Fruit fly (Drosophila melanogaster) whole organism, wandering third instar larva: Measurements from ENCODE around the gene janA.

ENCODE experiments used
- Abd-B ChIP-seq: fragments of >200 bp; optimal IDR thresholded peaks from 2 replicates; lab custom pipeline; 2017; ENCODE audit warnings: missing biosample characterization, missing genetic modification characterization
- CG32264 ChIP-seq: fragments of 200-800 bp; sonication (Bioruptor generic); optimal IDR thresholded peaks from 2 replicates; lab custom pipeline; 2016; ENCODE audit warnings: missing biosample characterization, missing genetic modification characterization
- CG9705 ChIP-seq: fragments of 200-800 bp; sonication (Bioruptor generic); optimal IDR thresholded peaks from 2 replicates; lab custom pipeline; 2018; ENCODE audit warnings: missing biosample characterization, mild to moderate bottlenecking, missing genetic modification characterization
- CrebA ChIP-seq: fragments of 200-800 bp; sonication (Bioruptor generic); optimal IDR thresholded peaks from 2 replicates; lab custom pipeline; 2016; ENCODE audit warnings: missing biosample characterization, mild to moderate bottlenecking, missing genetic modification characterization, borderline replicate concordance
- Dfd ChIP-seq: fragments of >200 bp; optimal IDR thresholded peaks from 2 replicates; lab custom pipeline; 2017; ENCODE audit warnings: missing biosample characterization, missing genetic modification characterization
- Dif ChIP-seq: fragments of 200-275, 200-300 bp; sonication (Bioruptor generic); optimal IDR thresholded peaks from 2 replicates; lab custom pipeline; 2018; ENCODE audit warnings: missing biosample characterization, missing genetic modification characterization; ENCODE audit not compliant: partially characterized antibody
- GATAd ChIP-seq: sonication (Bioruptor generic); optimal IDR thresholded peaks from 2 replicates; lab custom pipeline; 2016; ENCODE audit warnings: missing biosample characterization, missing genetic modification characterization
- HLH106 ChIP-seq: fragments of 200-800 bp; optimal IDR thresholded peaks from 3 replicates; lab custom pipeline; 2019; ENCODE audit warnings: missing biosample characterization, mild to moderate bottlenecking, missing genetic modification characterization, moderate library complexity
- Hnf4 ChIP-seq: fragments of 200-800 bp; sonication (Bioruptor generic); optimal IDR thresholded peaks from 2 replicates; lab custom pipeline; 2016; ENCODE audit warnings: missing biosample characterization, mild to moderate bottlenecking, missing genetic modification characterization
- Hr78 ChIP-seq: fragments of >200 bp; optimal IDR thresholded peaks from 2 replicates; lab custom pipeline; 2017; ENCODE audit warnings: missing biosample characterization, missing genetic modification characterization
- Hr83 ChIP-seq: fragments of 200-300 bp; sonication (Bioruptor generic); optimal IDR thresholded peaks from 2 replicates; lab custom pipeline; 2016; ENCODE audit warnings: missing biosample characterization, mild to moderate bottlenecking, missing genetic modification characterization, moderate library complexity; ENCODE audit not compliant: poor library complexity, severe bottlenecking
- Jra ChIP-seq: sonication (Bioruptor generic); optimal IDR thresholded peaks from 2 replicates; lab custom pipeline; 2016; ENCODE audit warnings: missing biosample characterization, missing genetic modification characterization
- Mio ChIP-seq: sonication (Bioruptor generic); optimal IDR thresholded peaks from 2 replicates; lab custom pipeline; 2016; ENCODE audit warnings: missing biosample characterization, missing genetic modification characterization
- Myc ChIP-seq: fragments of >200 bp; optimal IDR thresholded peaks from 2 replicates; lab custom pipeline; 2017
- N ChIP-seq: fragments of >200 bp; optimal IDR thresholded peaks from 2 replicates; lab custom pipeline; 2018; ENCODE audit warnings: missing biosample characterization, missing external identifiers, missing genetic modification characterization
- OdsH ChIP-seq: fragments of 200-800 bp; sonication (Bioruptor generic); optimal IDR thresholded peaks from 2 replicates; lab custom pipeline; 2016; ENCODE audit warnings: missing biosample characterization, mild to moderate bottlenecking, missing genetic modification characterization
- Rel ChIP-seq, 2 experiments: fragments of 200-800 bp; sonication (Bioruptor generic) in 1 of 2; optimal IDR thresholded peaks; 2 replicates in 1 of 2; 3 replicates in 1 of 2; lab custom pipeline; 2016 to 2019; ENCODE audit warnings: mild to moderate bottlenecking in 2 of 2, missing biosample characterization in 2 of 2, missing genetic modification characterization in 2 of 2, moderate library complexity in 1 of 2
- Sp1 ChIP-seq: fragments of 200-800 bp; sonication (Bioruptor generic); optimal IDR thresholded peaks from 3 replicates; lab custom pipeline; 2019; ENCODE audit warnings: missing biosample characterization, mild to moderate bottlenecking, missing genetic modification characterization, moderate library complexity
- Vsx2 ChIP-seq: fragments of 200-300, 225-300 bp; sonication (Bioruptor generic); optimal IDR thresholded peaks from 2 replicates; lab custom pipeline; 2018; ENCODE audit warnings: missing biosample characterization, missing genetic modification characterization; ENCODE audit not compliant: partially characterized antibody
- br ChIP-seq: fragments of 200-800 bp; sonication (Bioruptor generic); optimal IDR thresholded peaks from 2 replicates; lab custom pipeline; 2016; ENCODE audit warnings: missing biosample characterization, missing genetic modification characterization
- brk ChIP-seq: fragments of 200-800 bp; sonication (Bioruptor generic); optimal IDR thresholded peaks from 2 replicates; lab custom pipeline; 2016; ENCODE audit warnings: missing biosample characterization, mild to moderate bottlenecking, missing genetic modification characterization
- dl ChIP-seq, 2 experiments: fragments of 175-275, 200-275 bp in 1 of 2; fragments of 200-275 bp in 1 of 2; sonication (Bioruptor generic); optimal IDR thresholded peaks; lab custom pipeline; 2018; ENCODE audit warnings: mild to moderate bottlenecking in 2 of 2, missing biosample characterization in 2 of 2, missing genetic modification characterization in 2 of 2, moderate library complexity in 2 of 2; ENCODE audit not compliant: partially characterized antibody in 2 of 2, insufficient read depth in 1 of 2
- dmrt93B ChIP-seq: fragments of 200-800 bp; sonication (Bioruptor generic); optimal IDR thresholded peaks from 2 replicates; lab custom pipeline; 2018; ENCODE audit warnings: missing biosample characterization, mild to moderate bottlenecking, missing genetic modification characterization
- dsf ChIP-seq: sonication (Bioruptor generic); optimal IDR thresholded peaks from 2 replicates; lab custom pipeline; 2016; ENCODE audit warnings: missing biosample characterization, missing genetic modification characterization, borderline replicate concordance
- ey ChIP-seq: fragments of 200-800 bp; sonication (Bioruptor generic); optimal IDR thresholded peaks from 2 replicates; lab custom pipeline; 2016; ENCODE audit warnings: missing biosample characterization, missing genetic modification characterization
- foxo ChIP-seq, 2 experiments: fragments of 200-800 bp; sonication (Bioruptor generic); optimal IDR thresholded peaks; 2 replicates in 1 of 2; 3 replicates in 1 of 2; lab custom pipeline; 2016 to 2017; ENCODE audit warnings: missing biosample characterization in 2 of 2, missing genetic modification characterization in 2 of 2
- fru ChIP-seq: fragments of 200-800 bp; sonication (Bioruptor generic); optimal IDR thresholded peaks from 3 replicates; lab custom pipeline; 2016; ENCODE audit warnings: missing biosample characterization, mild to moderate bottlenecking, missing genetic modification characterization
- h ChIP-seq: fragments of 200-800 bp; sonication (Bioruptor generic); optimal IDR thresholded peaks from 3 replicates; lab custom pipeline; 2016; ENCODE audit warnings: missing biosample characterization, mild to moderate bottlenecking, missing genetic modification characterization
- jim ChIP-seq: fragments of 175-275, 200-325 bp; sonication (Bioruptor generic); optimal IDR thresholded peaks from 2 replicates; lab custom pipeline; 2016; ENCODE audit warnings: missing biosample characterization, mild to moderate bottlenecking, missing genetic modification characterization
- lola ChIP-seq: fragments of >200 bp; optimal IDR thresholded peaks from 2 replicates; lab custom pipeline; 2017; ENCODE audit warnings: missing biosample characterization, missing genetic modification characterization
- pan ChIP-seq: fragments of >200 bp; optimal IDR thresholded peaks from 2 replicates; lab custom pipeline; 2017
- psq ChIP-seq: fragments of 200-800 bp; sonication (Bioruptor generic); optimal IDR thresholded peaks from 3 replicates; lab custom pipeline; 2017; ENCODE audit warnings: missing biosample characterization, mild to moderate bottlenecking, missing genetic modification characterization, moderate library complexity
- rgr ChIP-seq: fragments of 200-800 bp; sonication (Bioruptor generic); optimal IDR thresholded peaks from 3 replicates; lab custom pipeline; 2016; ENCODE audit warnings: missing biosample characterization, mild to moderate bottlenecking, missing genetic modification characterization
- sage ChIP-seq: fragments of 200-800 bp; sonication (Bioruptor generic); optimal IDR thresholded peaks from 2 replicates; lab custom pipeline; 2016; ENCODE audit warnings: missing biosample characterization, mild to moderate bottlenecking, missing genetic modification characterization
- sv ChIP-seq: fragments of 200-800 bp; sonication (Bioruptor generic); optimal IDR thresholded peaks from 3 replicates; lab custom pipeline; 2016; ENCODE audit warnings: missing biosample characterization, missing genetic modification characterization
- tai ChIP-seq: sonication (Bioruptor generic); optimal IDR thresholded peaks from 2 replicates; lab custom pipeline; 2016; ENCODE audit warnings: missing biosample characterization, missing genetic modification characterization
- usp ChIP-seq: fragments of >200 bp; optimal IDR thresholded peaks from 2 replicates; lab custom pipeline; 2017; ENCODE audit warnings: missing biosample characterization, missing genetic modification characterization
- woc ChIP-seq: sonication (Bioruptor generic); optimal IDR thresholded peaks from 2 replicates; lab custom pipeline; 2016; ENCODE audit warnings: missing biosample characterization, mild to moderate bottlenecking, missing genetic modification characterization

janA gene

DNA sequence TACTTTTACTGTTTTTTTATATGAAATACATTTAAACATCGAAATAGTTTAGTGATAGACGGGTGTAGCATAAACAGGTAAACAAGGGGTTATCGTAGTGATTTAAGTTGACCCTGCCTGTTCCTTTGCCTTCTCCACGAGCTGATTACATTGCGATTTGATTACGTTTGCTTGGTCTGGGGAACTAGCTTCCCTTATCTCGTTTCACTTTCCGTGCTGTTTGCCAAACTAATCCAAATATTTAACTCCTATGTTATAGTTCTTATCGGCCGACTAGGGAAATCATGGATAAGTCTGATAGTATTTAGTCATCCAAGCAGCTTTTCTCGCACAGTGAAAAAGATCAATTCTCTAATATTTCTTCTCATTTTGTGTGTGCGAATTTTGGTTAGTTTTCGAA, 22.6 kb upstream of the janA start:
- no peak for TF ChIP-seq Mio (GFP tag; lab: Kevin White, UChicago)
- TF ChIP-seq ey (GFP tag; lab: Kevin White, UChicago): no peak
- no peak for TF ChIP-seq psq (GFP tag; lab: Kevin White, UChicago)
- no peak for TF ChIP-seq fru (GFP tag; lab: Kevin White, UChicago)
- TF ChIP-seq Jra (GFP tag; lab: Kevin White, UChicago): no peak
- TF ChIP-seq Rel (GFP tag; optimal IDR thresholded peaks at IDR 0.05; lab: Kevin White, UChicago): no peak
- TF ChIP-seq Rel (tag; optimal IDR thresholded peaks at IDR 0.05; lab: Kevin White, UChicago): no peak
- TF ChIP-seq CrebA (GFP tag; lab: Kevin White, UChicago): no peak
- no peak for TF ChIP-seq Myc (lab: Kevin White, UChicago)
- TF ChIP-seq dsf: no peak
- TF ChIP-seq Dfd (GFP tag; lab: Kevin White, UChicago): no peak
- no peak for TF ChIP-seq sv
- TF ChIP-seq woc (GFP tag; lab: Kevin White, UChicago): no peak
- no peak for TF ChIP-seq Hr83 (GFP tag; lab: Kevin White, UChicago)
- TF ChIP-seq h: no peak
- TF ChIP-seq Dif (GFP tag; lab: Kevin White, UChicago): no peak
- no peak for TF ChIP-seq dmrt93B
- TF ChIP-seq dl (GFP tag; optimal IDR thresholded peaks at IDR 0.05; lab: Kevin White, UChicago; ENCODE audit: insufficient read depth in 1 of 2, partially characterized antibody in 2 of 2): no peak

DNA sequence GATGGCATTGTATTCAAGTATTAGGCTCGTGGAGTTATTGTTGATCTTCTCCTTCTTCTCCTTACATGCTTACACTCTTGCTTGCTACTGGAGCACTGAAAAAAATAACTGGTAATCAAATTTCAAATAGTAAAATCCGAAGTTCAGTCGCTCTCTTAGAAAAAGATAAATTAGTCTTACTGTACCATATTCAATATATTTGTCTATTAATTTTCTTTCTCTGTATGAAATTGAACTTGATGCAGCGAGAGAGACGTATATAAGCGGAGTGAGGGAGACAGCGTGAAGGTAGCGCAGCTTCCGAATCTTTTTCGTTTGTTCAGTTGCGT, 21.8 kb upstream of the janA start:
- peak; percentile 87 for TF ChIP-seq woc (GFP tag; lab: Kevin White, UChicago)
- TF ChIP-seq fru (GFP tag; lab: Kevin White, UChicago): peak; percentile 95
- no peak for TF ChIP-seq Myc (lab: Kevin White, UChicago)
- peak; percentile 89 for TF ChIP-seq Sp1 (GFP tag; lab: Kevin White, UChicago)
- peak; percentile 91 for TF ChIP-seq CG32264 (GFP tag; lab: Kevin White, UChicago)
- TF ChIP-seq Abd-B (GFP tag; lab: Kevin White, UChicago): no peak
- peak; percentile 37 for TF ChIP-seq Rel (GFP tag; optimal IDR thresholded peaks at IDR 0.05; lab: Kevin White, UChicago)
- peak; percentile 47 for TF ChIP-seq Rel (tag; optimal IDR thresholded peaks at IDR 0.05; lab: Kevin White, UChicago)
- TF ChIP-seq GATAd (GFP tag; lab: Kevin White, UChicago): peak; percentile 60
- TF ChIP-seq sage: peak; percentile 93
- no peak for TF ChIP-seq Vsx2 (GFP tag; lab: Kevin White, UChicago)
- TF ChIP-seq psq (GFP tag; lab: Kevin White, UChicago): peak; percentile 87
- TF ChIP-seq OdsH (GFP tag; lab: Kevin White, UChicago): peak; percentile 88
- TF ChIP-seq Hr78 (GFP tag; lab: Kevin White, UChicago): no peak
- TF ChIP-seq sv: peak; percentile 40
- TF ChIP-seq jim (GFP tag; lab: Kevin White, UChicago): no peak
- peak; percentile 93 for TF ChIP-seq br (GFP tag; lab: Kevin White, UChicago)
- TF ChIP-seq lola (GFP tag; lab: Kevin White, UChicago): no peak
- peak; percentile 93 for TF ChIP-seq ey (GFP tag; lab: Kevin White, UChicago)
- TF ChIP-seq HLH106 (tag; lab: Kevin White, UChicago): peak; percentile 90
- TF ChIP-seq Hr83 (GFP tag; lab: Kevin White, UChicago): no peak
- TF ChIP-seq usp (GFP tag; lab: Kevin White, UChicago): no peak
- peak; percentile 76 for TF ChIP-seq dmrt93B
- TF ChIP-seq tai (GFP tag; lab: Kevin White, UChicago): peak; percentile 83
- peak; percentile 22 for TF ChIP-seq Mio (GFP tag; lab: Kevin White, UChicago)
- TF ChIP-seq pan (lab: Kevin White, UChicago): no peak
- no peak for TF ChIP-seq Dfd (GFP tag; lab: Kevin White, UChicago)
- peak; percentile 58 to 93 for TF ChIP-seq foxo (GFP tag; optimal IDR thresholded peaks at IDR 0.05; lab: Kevin White, UChicago)
- TF ChIP-seq Hnf4 (GFP tag; lab: Kevin White, UChicago): peak; percentile 92
- TF ChIP-seq CG9705: peak; percentile 44
- peak; percentile 92 for TF ChIP-seq rgr
- no peak for TF ChIP-seq CrebA (GFP tag; lab: Kevin White, UChicago)
- TF ChIP-seq Dif (GFP tag; lab: Kevin White, UChicago): no peak
- TF ChIP-seq dsf: no peak
- TF ChIP-seq Jra (GFP tag; lab: Kevin White, UChicago): peak; percentile 88
- no peak for TF ChIP-seq N (GFP tag; lab: Kevin White, UChicago)
- peak; percentile 95 for TF ChIP-seq h
- no peak for TF ChIP-seq dl (GFP tag; optimal IDR thresholded peaks at IDR 0.05; lab: Kevin White, UChicago; ENCODE audit: insufficient read depth in 1 of 2, partially characterized antibody in 2 of 2)
- peak; percentile 79 for TF ChIP-seq brk (GFP tag; lab: Kevin White, UChicago)
